Fruit fly (Drosophila melanogaster): ENCODE data around the gene Cpr78Cc.
A peak's percentile ranks its signal among the peaks of the same experiment; 100 is the strongest.

The Cpr78Cc gene

dm6 chr3L:21285639-21286338 lies 14.6 kb upstream of the Cpr78Cc start, which contains the start of the genes CG12974 and pzg (continued):
- TF ChIP-seq CG13624 (GFP tag; optimal IDR thresholded peaks at IDR 0.05) (peak; percentile 69), ab (GFP tag; optimal IDR thresholded peaks at IDR 0.05) (peak; percentile 55), HHEX (GFP tag; optimal IDR thresholded peaks at IDR 0.05) (peak; percentile 44), CG6765 (GFP tag; optimal IDR thresholded peaks at IDR 0.05) (peak; percentile 65), Ptx1 (GFP tag; IDR thresholded peaks at IDR 0.05) (peak; percentile 88), CG15696 (tag; optimal IDR thresholded peaks at IDR 0.05) (peak; percentile 94), CG9215 (GFP tag; IDR thresholded peaks at IDR 0.05) (peak; percentile 84), CG11085 (GFP tag; IDR thresholded peaks at IDR 0.05) (peak; percentile 59; the same call in 1 of the 2 replicates), pho (GFP tag; optimal IDR thresholded peaks at IDR 0.05) (peak; percentile 89), Pdp1 (GFP tag; optimal IDR thresholded peaks at IDR 0.05) (peak; percentile 61 to 72), Dfd (GFP tag; optimal IDR thresholded peaks at IDR 0.05) (no peak), CG17802 (tag; optimal IDR thresholded peaks at IDR 0.05) (peak; percentile 79), vvl (GFP tag; IDR thresholded peaks at IDR 0.05) (peak; percentile 83), lola (GFP tag; optimal IDR thresholded peaks at IDR 0.05) (peak in 1 of 3 experiments; percentile 94), usp (GFP tag; optimal IDR thresholded peaks at IDR 0.05) (no peak), Dbx (GFP tag; IDR thresholded peaks at IDR 0.05) (peak; percentile 91), knrl (GFP tag; IDR thresholded peaks at IDR 0.05; ENCODE audit: partially characterized antibody) (peak; percentile 95), Nf-YC (tag; optimal IDR thresholded peaks at IDR 0.05) (peak; percentile 74), stwl (tag; optimal IDR thresholded peaks at IDR 0.05) (peak; percentile 61), D19B (GFP tag; optimal IDR thresholded peaks at IDR 0.05) (peak; percentile 42), jing (GFP tag; optimal IDR thresholded peaks at IDR 0.05) (peak; percentile 69), sna (GFP tag; IDR thresholded peaks at IDR 0.05; ENCODE audit: partially characterized antibody) (peak; percentile 72), Chrac-16 (GFP tag; optimal IDR thresholded peaks at IDR 0.05) (peak; percentile 73), CG7963 (GFP tag; IDR thresholded peaks at IDR 0.05; ENCODE audit: partially characterized antibody) (peak; percentile 85), CG6854 (GFP tag; optimal IDR thresholded peaks at IDR 0.05) (peak; percentile 1), CG42726 (GFP tag; IDR thresholded peaks at IDR 0.05; ENCODE audit: partially characterized antibody) (peak; percentile 45; the same call in 1 of the 2 replicates), Oaz (GFP tag; IDR thresholded peaks at IDR 0.05) (peak; percentile 90), maf-S (GFP tag; optimal IDR thresholded peaks at IDR 0.05) (peak; percentile 69), lov (optimal IDR thresholded peaks at IDR 0.05) (no peak), lov (GFP tag; IDR thresholded peaks at IDR 0.05) (peak; percentile 81; the same call in 2 of the 3 replicates), sens (GFP tag) (peak; percentile 82), Opbp (GFP tag; IDR thresholded peaks at IDR 0.05; ENCODE audit: partially characterized antibody) (peak; percentile 80), Dad (GFP tag; optimal IDR thresholded peaks at IDR 0.05) (peak; percentile 78), peb (GFP tag; IDR thresholded peaks at IDR 0.05) (peak; percentile 78), bowl (GFP tag; IDR thresholded peaks at IDR 0.05) (no peak), CG13775 (GFP tag; optimal IDR thresholded peaks at IDR 0.05) (peak; percentile 94), pros (GFP tag; optimal IDR thresholded peaks at IDR 0.05) (no peak), CG1647 (GFP tag; optimal IDR thresholded peaks at IDR 0.05) (peak; percentile 78), shn (GFP tag; optimal IDR thresholded peaks at IDR 0.05) (peak; percentile 86), fd96Cb (tag; optimal IDR thresholded peaks at IDR 0.05) (peak; percentile 73), Neu2 (GFP tag; optimal IDR thresholded peaks at IDR 0.05; ENCODE audit: borderline replicate concordance) (peak; percentile 25), twi (tag; optimal IDR thresholded peaks at IDR 0.05) (peak; percentile 63), E2f1 (GFP tag; IDR thresholded peaks at IDR 0.05) (peak; percentile 82), NK7.1 (GFP tag; optimal IDR thresholded peaks at IDR 0.05) (peak; percentile 1), CG10543 (GFP tag; optimal IDR thresholded peaks at IDR 0.05) (peak; percentile 89), CG8765 (GFP tag; IDR thresholded peaks at IDR 0.05) (peak; percentile 86), Ravus (GFP tag; IDR thresholded peaks at IDR 0.05) (peak; percentile 10; the same call in 1 of the 2 replicates), pb (GFP tag; optimal IDR thresholded peaks at IDR 0.05) (peak; percentile 39), CG13287 (GFP tag; IDR thresholded peaks at IDR 0.05; ENCODE audit: partially characterized antibody) (peak; percentile 75)
